Fruit fly (Drosophila melanogaster): ENCODE measurements around the gene CG9175.

CG9175 gene

DNA sequence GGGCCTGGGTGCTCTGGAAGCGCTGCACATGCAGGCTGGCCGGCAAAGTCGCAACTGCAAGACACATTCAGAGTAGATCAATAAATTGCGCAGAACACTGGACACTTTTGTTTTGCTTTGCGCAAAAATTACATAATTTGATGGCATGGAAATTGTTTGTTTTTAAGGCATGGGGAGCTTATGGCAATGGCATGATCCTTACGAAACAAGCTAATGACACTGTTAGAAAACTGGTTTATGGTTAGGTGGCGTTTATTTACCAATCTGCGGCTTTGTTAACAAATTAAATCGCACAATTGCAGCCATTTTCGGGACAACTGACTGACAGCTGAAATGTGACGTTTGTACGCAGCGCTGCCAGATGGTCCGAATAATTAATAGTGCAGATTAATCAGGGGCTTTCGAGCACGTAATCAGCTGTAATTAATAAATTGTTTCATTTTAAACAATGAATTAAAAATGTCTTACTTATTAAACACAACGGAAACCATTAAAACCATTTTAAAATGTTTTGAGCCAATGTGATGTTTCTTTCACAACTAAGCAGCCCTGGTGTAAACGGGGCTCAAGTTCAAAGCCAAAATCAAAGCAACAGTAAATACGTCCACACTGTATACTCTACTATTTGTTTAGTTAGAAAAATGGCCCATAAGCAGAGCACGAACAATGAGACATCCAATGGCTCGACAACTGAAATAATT lies 36.2 kb downstream of the CG9175 start, which contains the start of the genes ND-51 and CG13994 (continued):
- TF ChIP-seq CG12942 (GFP tag; optimal IDR thresholded peaks at IDR 0.05) (peak; percentile 76), fd3F (GFP tag; optimal IDR thresholded peaks at IDR 0.05) (peak; percentile 77), CG6272 (GFP tag; IDR thresholded peaks at IDR 0.05) (peak; percentile 70), Hr78 (GFP tag; optimal IDR thresholded peaks at IDR 0.05) (peak in 1 of 2 experiments; percentile 38), prd (optimal IDR thresholded peaks at IDR 0.05) (no peak), prd (GFP tag; IDR thresholded peaks at IDR 0.05) (peak; percentile 86), Antp (GFP tag; optimal IDR thresholded peaks at IDR 0.05) (peak; percentile 89), salm (tag; optimal IDR thresholded peaks at IDR 0.05) (peak; percentile 35), Dll (GFP tag; IDR thresholded peaks at IDR 0.05; ENCODE audit: partially characterized antibody) (peak; percentile 62; the same call in 3 of the 4 replicates), slou (GFP tag; optimal IDR thresholded peaks at IDR 0.05) (peak; percentile 84), hbn (GFP tag; IDR thresholded peaks at IDR 0.05; ENCODE audit: partially characterized antibody) (no peak), CG11696 (GFP tag; IDR thresholded peaks at IDR 0.05) (0 out of 2 replicates have a peak, but pooled peaks have one; percentile 16), sna (GFP tag; IDR thresholded peaks at IDR 0.05; ENCODE audit: partially characterized antibody) (no peak; the same call in 1 of the 2 replicates), tin (GFP tag; optimal IDR thresholded peaks at IDR 0.05) (peak; percentile 85), CG18599 (GFP tag; optimal IDR thresholded peaks at IDR 0.05) (peak; percentile 86), CG33557 (GFP tag; optimal IDR thresholded peaks at IDR 0.05) (peak; percentile 70), CG12155 (GFP tag; optimal IDR thresholded peaks at IDR 0.05) (peak; percentile 81), CG12236 (GFP tag; optimal IDR thresholded peaks at IDR 0.05) (peak; percentile 51), zen2 (GFP tag; IDR thresholded peaks at IDR 0.05; ENCODE audit: partially characterized antibody) (no peak), tgo (GFP tag; IDR thresholded peaks at IDR 0.05) (peak; percentile 85), CG2202 (tag; optimal IDR thresholded peaks at IDR 0.05) (peak; percentile 61), CG6689 (GFP tag; IDR thresholded peaks at IDR 0.05) (peak; percentile 80), danr (GFP tag; IDR thresholded peaks at IDR 0.05) (no peak), stc (GFP tag; IDR thresholded peaks at IDR 0.05) (peak; percentile 65), CG10209 (GFP tag; optimal IDR thresholded peaks at IDR 0.05) (peak; percentile 71), Opbp (GFP tag; IDR thresholded peaks at IDR 0.05; ENCODE audit: partially characterized antibody) (no peak), CG4328 (GFP tag; optimal IDR thresholded peaks at IDR 0.05) (peak; percentile 78), Atf6 (GFP tag; IDR thresholded peaks at IDR 0.05) (peak; percentile 76), dati (GFP tag; IDR thresholded peaks at IDR 0.05) (0 out of 2 replicates have a peak, but pooled peaks have one; percentile 42), tna (GFP tag; IDR thresholded peaks at IDR 0.05; ENCODE audit: partially characterized antibody) (no peak), onecut (GFP tag; IDR thresholded peaks at IDR 0.05) (peak; percentile 41; the same call in 1 of the 2 replicates), CG31388 (GFP tag; optimal IDR thresholded peaks at IDR 0.05) (peak; percentile 53), pfk (GFP tag; optimal IDR thresholded peaks at IDR 0.05) (peak; percentile 52), mld (GFP tag; IDR thresholded peaks at IDR 0.05; ENCODE audit: partially characterized antibody) (no peak), trem (tag; optimal IDR thresholded peaks at IDR 0.05) (peak; percentile 92), row (GFP tag; IDR thresholded peaks at IDR 0.05) (peak; percentile 95), repo (GFP tag; optimal IDR thresholded peaks at IDR 0.05) (peak; percentile 78), CG14014 (GFP tag; IDR thresholded peaks at IDR 0.05) (peak; percentile 81), gem (tag; optimal IDR thresholded peaks at IDR 0.05) (peak; percentile 85), CG11723 (GFP tag; optimal IDR thresholded peaks at IDR 0.05) (peak; percentile 75), CG16779 (GFP tag; IDR thresholded peaks at IDR 0.05) (peak; percentile 21; the same call in 1 of the 2 replicates), insv (GFP tag; optimal IDR thresholded peaks at IDR 0.05) (peak in 1 of 2 experiments; percentile 68), Ssrp (tag; optimal IDR thresholded peaks at IDR 0.05) (peak; percentile 82), CG9727 (GFP tag; optimal IDR thresholded peaks at IDR 0.05) (peak; percentile 83), nmo (GFP tag; optimal IDR thresholded peaks at IDR 0.05) (peak; percentile 89), hth (optimal IDR thresholded peaks at IDR 0.05) (no peak), CG9817 (tag; optimal IDR thresholded peaks at IDR 0.05) (peak; percentile 87), trh (GFP tag; optimal IDR thresholded peaks at IDR 0.05) (peak; percentile 54), disco-r (GFP tag; optimal IDR thresholded peaks at IDR 0.05) (peak; percentile 50)
